Worm (Caenorhabditis elegans) whole organism, midembryonic: Measurements from ENCODE around the gene pacs-1.

ENCODE experiments used
- T22C8.4 ChIP-seq: fragments of 200-800 bp; sonication (Bioruptor generic); IDR thresholded peaks from 2 replicates; pipeline ENCODE4 v1.3.6; 2022; ENCODE audit warnings: missing genetic modification characterization, missing compliant biosample characterization
- cog-1 ChIP-seq: sonication (generic microtip); optimal IDR thresholded peaks from 2 replicates; lab custom pipeline; 2016; ENCODE audit warnings: missing genetic modification characterization, missing compliant biosample characterization
- flt-1 ChIP-seq: fragments of 200-800 bp; sonication (Bioruptor generic); IDR thresholded peaks from 2 replicates; pipeline ENCODE4 v1.3.6; 2022; ENCODE audit warnings: missing genetic modification characterization, missing compliant biosample characterization
- klf-2 ChIP-seq: fragments of 200-800 bp; sonication (Bioruptor generic); conservative IDR thresholded peaks from 2 replicates; pipeline ENCODE4 v1.3.6; 2022; ENCODE audit warnings: missing genetic modification reagents, missing genetic modification characterization, missing compliant biosample characterization
- med-1 ChIP-seq: sonication (generic microtip); optimal IDR thresholded peaks from 2 replicates; lab custom pipeline; 2017; ENCODE audit warnings: missing genetic modification characterization, mild to moderate bottlenecking, missing compliant biosample characterization, antibody characterized with exemption, missing genetic modification reagents; ENCODE audit not compliant: insufficient read depth
- ref-1 ChIP-seq: fragments of 200-800 bp; sonication (Bioruptor generic); conservative IDR thresholded peaks from 2 replicates; pipeline ENCODE4 v1.3.6; 2022; ENCODE audit warnings: missing genetic modification reagents, missing genetic modification characterization, missing compliant biosample characterization
- tab-1 ChIP-seq: fragments of 200-800 bp; sonication (Bioruptor generic); IDR thresholded peaks from 2 replicates; pipeline ENCODE4 v1.3.6; 2022; ENCODE audit warnings: missing genetic modification characterization, missing compliant biosample characterization
- ztf-23 ChIP-seq: fragments of 200-800 bp; sonication (Bioruptor generic); IDR thresholded peaks from 2 replicates; pipeline ENCODE4 v1.3.6; 2022; ENCODE audit warnings: missing genetic modification reagents, missing genetic modification characterization, missing compliant biosample characterization
- ztf-29 ChIP-seq: fragments of 200-800 bp; sonication (Bioruptor generic); IDR thresholded peaks from 2 replicates; pipeline ENCODE4 v1.3.6; 2022; ENCODE audit warnings: missing genetic modification reagents, missing genetic modification characterization, missing compliant biosample characterization

- TF ChIP-seq T22C8.4 (GFP tag; lab: Robert Waterston, UW) (no peak), tab-1 (GFP tag; lab: Robert Waterston, UW) (no peak), med-1 (GFP tag; lab: Kevin White, UChicago) (no peak), klf-2 (no peak), ztf-29 (GFP tag; lab: Robert Waterston, UW) (no peak), ref-1 (GFP tag; lab: Robert Waterston, UW) (no peak), flt-1 (no peak), ztf-23 (GFP tag; lab: Robert Waterston, UW) (no peak), cog-1 (tag; lab: Kevin White, UChicago) (no peak)
Observed at ce11 chrV:9221566-9221965, 4.5 kb upstream of the pacs-1 start, which contains the start of gene grd-6.
